Fruit fly (Drosophila melanogaster) whole organism, embryonic: ENCODE results near the gene corto.

Source experiments
- ATbp ChIP-seq: fragments of 200-800 bp; sonication (Bioruptor generic); optimal IDR thresholded peaks from 2 replicates; lab custom pipeline; 2017; ENCODE audit warnings: missing biosample characterization, mild to moderate bottlenecking, missing genetic modification characterization, missing genetic modification reagents
- Atf-2 ChIP-seq: fragments of 200-800 bp; sonication (Bioruptor generic); optimal IDR thresholded peaks from 2 replicates; lab custom pipeline; 2016; ENCODE audit warnings: missing biosample characterization, missing genetic modification characterization
- Atf3 ChIP-seq: fragments of 200-800 bp; sonication (Bioruptor generic); optimal IDR thresholded peaks from 3 replicates; lab custom pipeline; 2016; ENCODE audit warnings: missing biosample characterization, missing genetic modification characterization
- B-H1 ChIP-seq: fragments of 200-800 bp; sonication (Bioruptor generic); IDR thresholded peaks from 3 replicates; pipeline ENCODE4 v1.3.6; 2022; ENCODE audit warnings: missing biosample characterization, missing genetic modification characterization
- CG10321 ChIP-seq: fragments of 200-800 bp; sonication (Bioruptor generic); IDR thresholded peaks from 2 replicates; pipeline ENCODE4 v1.3.6; 2022; ENCODE audit warnings: missing biosample characterization, missing genetic modification characterization
- CG10654 ChIP-seq: fragments of 200-800 bp; sonication (Bioruptor generic); optimal IDR thresholded peaks from 2 replicates; lab custom pipeline; 2016; ENCODE audit warnings: missing biosample characterization, missing genetic modification characterization
- CG12104 ChIP-seq: fragments of 200-800 bp; sonication (Bioruptor generic); optimal IDR thresholded peaks from 3 replicates; lab custom pipeline; 2016; ENCODE audit warnings: missing biosample characterization, missing genetic modification characterization
- CG12744 ChIP-seq: fragments of 200-800 bp; sonication (Bioruptor generic); optimal IDR thresholded peaks from 2 replicates; lab custom pipeline; 2016; ENCODE audit warnings: missing biosample characterization, missing genetic modification characterization
- CG14050 ChIP-seq: fragments of 200-800 bp; sonication (Bioruptor generic); IDR thresholded peaks from 3 replicates; pipeline ENCODE4 v1.3.6; 2022; ENCODE audit warnings: missing biosample characterization, missing genetic modification characterization
- CG15011 ChIP-seq: fragments of 200-800 bp; sonication (Bioruptor generic); optimal IDR thresholded peaks from 3 replicates; lab custom pipeline; 2018; ENCODE audit warnings: missing biosample characterization, mild to moderate bottlenecking, missing genetic modification characterization
- CG1603 ChIP-seq: fragments of 200-800 bp; sonication (Bioruptor generic); optimal IDR thresholded peaks from 2 replicates; lab custom pipeline; 2019; ENCODE audit warnings: missing biosample characterization, mild to moderate bottlenecking, missing genetic modification characterization, moderate library complexity
- CG1647 ChIP-seq: fragments of 200-800 bp; sonication (Bioruptor generic); optimal IDR thresholded peaks from 3 replicates; lab custom pipeline; 2016; ENCODE audit warnings: missing biosample characterization, missing genetic modification characterization
- CG18476 ChIP-seq: fragments of 200-800 bp; sonication (Bioruptor generic); optimal IDR thresholded peaks from 2 replicates; lab custom pipeline; 2016; ENCODE audit warnings: missing biosample characterization, mild to moderate bottlenecking, missing genetic modification characterization
- CG32532 ChIP-seq: fragments of 200-800 bp; sonication (Bioruptor generic); IDR thresholded peaks from 2 replicates; pipeline ENCODE4 v1.3.6; 2022; ENCODE audit warnings: missing biosample characterization, missing genetic modification characterization
- CG34224 ChIP-seq: fragments of 200-800 bp; sonication (Bioruptor generic); IDR thresholded peaks from 3 replicates; pipeline ENCODE4 v1.3.6; 2022; ENCODE audit warnings: missing biosample characterization, missing genetic modification characterization; ENCODE audit not compliant: partially characterized antibody
- CG3726 ChIP-seq: fragments of 200-800 bp; sonication (Bioruptor generic); IDR thresholded peaks from 3 replicates; pipeline ENCODE4, ENCODE4 v1.3.6; 2022; ENCODE audit warnings: missing biosample characterization, missing genetic modification characterization
- CG42726 ChIP-seq: fragments of 200-800 bp; sonication (Bioruptor generic); IDR thresholded peaks from 2 replicates; pipeline ENCODE4 v1.3.6; 2022; ENCODE audit warnings: missing biosample characterization, missing genetic modification characterization; ENCODE audit not compliant: partially characterized antibody
- CG4328 ChIP-seq: fragments of 200-800 bp; sonication (Bioruptor generic); optimal IDR thresholded peaks from 3 replicates; lab custom pipeline; 2017; ENCODE audit warnings: missing biosample characterization, missing genetic modification reagents, missing genetic modification characterization
- CG5245 ChIP-seq: fragments of 200-800 bp; sonication (Bioruptor generic); optimal IDR thresholded peaks from 3 replicates; lab custom pipeline; 2016; ENCODE audit warnings: missing biosample characterization, missing genetic modification characterization
- CG6272 ChIP-seq: fragments of 200-800 bp; sonication (Bioruptor generic); IDR thresholded peaks from 2 replicates; pipeline ENCODE4 v1.3.6; 2022; ENCODE audit warnings: missing biosample characterization, missing genetic modification characterization
- CG6765 ChIP-seq: fragments of 200-800 bp; sonication (Bioruptor generic); optimal IDR thresholded peaks from 3 replicates; lab custom pipeline; 2017; ENCODE audit warnings: missing biosample characterization, mild to moderate bottlenecking, missing genetic modification characterization
- CG6791 ChIP-seq: fragments of 200-800 bp; sonication (Bioruptor generic); IDR thresholded peaks from 3 replicates; pipeline ENCODE4 v1.3.6; 2022; ENCODE audit warnings: missing biosample characterization, missing genetic modification characterization; ENCODE audit not compliant: partially characterized antibody
- CG7745 ChIP-seq: fragments of 200-800 bp; sonication (Bioruptor generic); optimal IDR thresholded peaks from 2 replicates; lab custom pipeline; 2018; ENCODE audit warnings: missing biosample characterization, mild to moderate bottlenecking, missing genetic modification characterization, moderate library complexity
- CG7839 ChIP-seq: fragments of 200-800 bp; sonication (Bioruptor generic); optimal IDR thresholded peaks from 3 replicates; lab custom pipeline; 2018; ENCODE audit warnings: missing biosample characterization, mild to moderate bottlenecking, missing genetic modification characterization, moderate library complexity
- CG9727 ChIP-seq: fragments of 200-800 bp; sonication (Bioruptor generic); optimal IDR thresholded peaks from 3 replicates; lab custom pipeline; 2017; ENCODE audit warnings: missing biosample characterization, mild to moderate bottlenecking, missing genetic modification characterization
- CoRest ChIP-seq: fragments of 200-800 bp; sonication (Bioruptor generic); optimal IDR thresholded peaks from 3 replicates; lab custom pipeline; 2018; ENCODE audit warnings: missing biosample characterization, mild to moderate bottlenecking, missing genetic modification characterization, moderate library complexity
- Fer2 ChIP-seq: fragments of 200-800 bp; sonication (Bioruptor generic); optimal IDR thresholded peaks from 2 replicates; lab custom pipeline; 2018; ENCODE audit warnings: missing biosample characterization, mild to moderate bottlenecking, missing genetic modification characterization, moderate library complexity
- Fer3 ChIP-seq: fragments of 200-800 bp; sonication (Bioruptor generic); optimal IDR thresholded peaks from 2 replicates; lab custom pipeline; 2018; ENCODE audit warnings: missing biosample characterization, mild to moderate bottlenecking, missing genetic modification characterization, moderate library complexity
- HLH54F ChIP-seq: fragments of 200-800 bp; sonication (Bioruptor generic); optimal IDR thresholded peaks from 3 replicates; lab custom pipeline; 2016; ENCODE audit warnings: missing biosample characterization, missing genetic modification characterization
- Jarid2 ChIP-seq: fragments of 200-800 bp; sonication (Bioruptor generic); optimal IDR thresholded peaks from 3 replicates; lab custom pipeline; 2017; ENCODE audit warnings: mild to moderate bottlenecking, missing biosample characterization, missing genetic modification reagents, missing genetic modification characterization
- Kr ChIP-seq: fragments of 200-800 bp; sonication (Bioruptor generic); optimal IDR thresholded peaks from 2 replicates; lab custom pipeline; 2017; ENCODE audit warnings: missing biosample characterization, mild to moderate bottlenecking, missing genetic modification characterization
- Nf-YC ChIP-seq: fragments of 200-800 bp; optimal IDR thresholded peaks from 3 replicates; lab custom pipeline; 2019; ENCODE audit warnings: missing biosample characterization, mild to moderate bottlenecking, missing genetic modification characterization, moderate library complexity
- Six4 ChIP-seq: fragments of 200-800 bp; sonication (Bioruptor generic); optimal IDR thresholded peaks from 2 replicates; lab custom pipeline; 2016; ENCODE audit warnings: missing biosample characterization, missing genetic modification characterization
- Tbp ChIP-seq: fragments of >200 bp; optimal IDR thresholded peaks from 2 replicates; lab custom pipeline; 2018; ENCODE audit warnings: missing biosample characterization, missing genetic modification characterization
- ac ChIP-seq: fragments of 200-800 bp; sonication (Bioruptor generic); optimal IDR thresholded peaks from 3 replicates; lab custom pipeline; 2017; ENCODE audit warnings: missing biosample characterization, mild to moderate bottlenecking, missing genetic modification characterization
- bsh ChIP-seq, 2 experiments: fragments of 200-800 bp; sonication (Bioruptor generic); optimal IDR thresholded peaks; 2 replicates each; lab custom pipeline; 2017 to 2018; ENCODE audit warnings: mild to moderate bottlenecking in 2 of 2, missing biosample characterization in 2 of 2, missing genetic modification characterization in 2 of 2, moderate library complexity in 1 of 2
- crc ChIP-seq: fragments of 200-800 bp; sonication (Bioruptor generic); optimal IDR thresholded peaks from 2 replicates; lab custom pipeline; 2016; ENCODE audit warnings: missing biosample characterization, missing genetic modification characterization
- emc ChIP-seq: fragments of 200-800 bp; sonication (Bioruptor generic); optimal IDR thresholded peaks from 2 replicates; lab custom pipeline; 2016; ENCODE audit warnings: missing biosample characterization, missing genetic modification characterization
- grn ChIP-seq: fragments of 200-800 bp; sonication (Bioruptor generic); optimal IDR thresholded peaks from 3 replicates; lab custom pipeline; 2017; ENCODE audit warnings: missing biosample characterization, missing genetic modification characterization
- hkb ChIP-seq, 2 experiments: fragments of 200-800 bp in 1 of 2; fragments of >200 bp in 1 of 2; sonication (Bioruptor generic) in 1 of 2; IDR thresholded peaks in 1 of 2; optimal IDR thresholded peaks in 1 of 2; 2 replicates each; pipeline versions ENCODE4 v1.3.6 to Lab custom; 2017 to 2022; ENCODE audit warnings: missing biosample characterization in 1 of 2, missing genetic modification characterization in 1 of 2
- kni ChIP-seq: fragments of 200-800 bp; sonication (Bioruptor generic); optimal IDR thresholded peaks from 3 replicates; lab custom pipeline; 2017; ENCODE audit warnings: mild to moderate bottlenecking, missing biosample characterization, missing genetic modification reagents, missing genetic modification characterization
- pnt ChIP-seq: fragments of 200-800 bp; sonication (Bioruptor generic); optimal IDR thresholded peaks from 3 replicates; lab custom pipeline; 2016; ENCODE audit warnings: missing biosample characterization, missing genetic modification characterization
- pros ChIP-seq: fragments of 200-800 bp; sonication (Bioruptor generic); optimal IDR thresholded peaks from 3 replicates; lab custom pipeline; 2019; ENCODE audit warnings: missing biosample characterization, mild to moderate bottlenecking, missing genetic modification characterization, moderate library complexity
- psq ChIP-seq: fragments of 200-800 bp; sonication (Bioruptor generic); optimal IDR thresholded peaks from 2 replicates; lab custom pipeline; 2017; ENCODE audit warnings: missing biosample characterization, missing genetic modification characterization
- row ChIP-seq: fragments of 200-800 bp; sonication (Bioruptor generic); IDR thresholded peaks from 3 replicates; pipeline ENCODE4 v1.3.6; 2022; ENCODE audit warnings: missing biosample characterization, missing genetic modification characterization
- shn ChIP-seq: fragments of 200-800 bp; sonication (Bioruptor generic); optimal IDR thresholded peaks from 3 replicates; lab custom pipeline; 2016; ENCODE audit warnings: missing biosample characterization, missing genetic modification characterization
- sim ChIP-seq: fragments of 200-800 bp; sonication (Bioruptor generic); IDR thresholded peaks from 2 replicates; pipeline ENCODE4 v1.3.6; 2022; ENCODE audit warnings: missing biosample characterization, missing genetic modification characterization
- tx ChIP-seq: fragments of 200-800 bp; sonication (Bioruptor generic); optimal IDR thresholded peaks from 2 replicates; lab custom pipeline; 2016; ENCODE audit warnings: missing biosample characterization, missing genetic modification characterization
- zfh2 ChIP-seq: fragments of 200-800 bp; sonication (Bioruptor generic); optimal IDR thresholded peaks from 2 replicates; lab custom pipeline; 2016; ENCODE audit warnings: missing biosample characterization, missing genetic modification characterization

corto gene

DNA sequence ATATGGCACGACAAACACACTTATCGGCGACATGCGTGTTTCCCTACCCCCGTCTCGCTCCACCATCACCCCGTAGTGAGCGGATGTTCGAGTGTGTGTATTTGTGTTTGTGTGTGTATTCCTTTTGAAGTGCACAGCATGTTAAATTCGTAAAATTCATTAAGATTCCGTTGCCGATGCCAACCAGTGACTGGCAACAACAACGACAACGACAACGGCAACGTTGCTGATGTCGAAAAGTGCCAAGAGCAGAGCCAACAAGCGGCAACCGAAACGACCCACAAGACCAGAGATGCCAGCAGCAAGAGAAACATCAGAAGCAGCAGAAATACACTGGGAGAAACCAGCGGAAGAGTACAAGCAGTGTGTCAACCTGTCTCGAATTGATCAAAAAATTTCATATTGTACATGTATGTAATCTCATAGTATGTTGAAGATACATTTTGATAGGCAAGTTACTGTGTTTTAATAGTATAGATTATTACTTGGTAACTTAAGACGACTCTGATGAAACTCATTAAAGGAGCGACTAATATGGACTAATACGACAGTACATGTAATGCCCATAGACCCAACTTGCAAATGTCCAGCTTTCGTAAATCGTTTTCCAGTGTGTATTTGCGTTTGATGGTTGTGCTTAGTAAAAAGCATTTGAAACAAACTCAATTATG is 26.1 kb downstream of the corto start (continued):
- TF ChIP-seq Jarid2 (GFP tag; lab: Kevin White, UChicago) = no peak
- peak; percentile 49 for TF ChIP-seq ac (GFP tag; lab: Kevin White, UChicago)
- peak; percentile 54; the same call in 1 of the 3 replicates for TF ChIP-seq CG3726 (GFP tag; lab: Robert Waterston, UW)
- TF ChIP-seq CG15011 = peak; percentile 6
- no peak for TF ChIP-seq CG18476
- TF ChIP-seq grn (GFP tag; lab: Kevin White, UChicago) = no peak
- TF ChIP-seq CG6765 (GFP tag; lab: Kevin White, UChicago) = no peak
- TF ChIP-seq zfh2 = no peak
- peak; percentile 22 for TF ChIP-seq pnt (GFP tag; lab: Kevin White, UChicago)
- TF ChIP-seq CG12104 (GFP tag; lab: Kevin White, UChicago) = peak; percentile 21
- peak; percentile 63 for TF ChIP-seq CG9727 (GFP tag; lab: Kevin White, UChicago)

- peak; percentile 30 for TF ChIP-seq CG18476
- TF ChIP-seq CG12744 (GFP tag; lab: Kevin White, UChicago) = no peak
- no peak for TF ChIP-seq Six4 (GFP tag; lab: Kevin White, UChicago)
- TF ChIP-seq Tbp (GFP tag; lab: Kevin White, UChicago) = no peak
- no peak for TF ChIP-seq CG6791 (GFP tag; lab: Robert Waterston, UW)
- TF ChIP-seq crc (GFP tag; lab: Kevin White, UChicago) = no peak
- TF ChIP-seq psq (GFP tag; lab: Kevin White, UChicago) = no peak
- TF ChIP-seq B-H1 (GFP tag; lab: Robert Waterston, UW) = no peak
- no peak for TF ChIP-seq CoRest (tag; lab: Kevin White, UChicago)
- peak in 1 of 2 experiments; percentile 51 for TF ChIP-seq bsh (GFP tag; optimal IDR thresholded peaks at IDR 0.05; lab: Kevin White, UChicago)
- TF ChIP-seq CG6765 (GFP tag; lab: Kevin White, UChicago) = no peak
- no peak for TF ChIP-seq sim
- TF ChIP-seq CG42726 = no peak
- TF ChIP-seq hkb (optimal IDR thresholded peaks at IDR 0.05; lab: Kevin White, UChicago) = no peak
- TF ChIP-seq hkb (GFP tag; IDR thresholded peaks at IDR 0.05; lab: Robert Waterston, UW) = no peak
- TF ChIP-seq CG32532 (GFP tag; lab: Robert Waterston, UW) = no peak
- TF ChIP-seq shn (GFP tag; lab: Kevin White, UChicago) = peak; percentile 10
- no peak for TF ChIP-seq CG10654 (GFP tag; lab: Kevin White, UChicago)
- TF ChIP-seq Atf-2 (GFP tag; lab: Kevin White, UChicago) = peak; percentile 12
- TF ChIP-seq kni (GFP tag; lab: Kevin White, UChicago) = no peak
- no peak for TF ChIP-seq Atf3 (GFP tag; lab: Kevin White, UChicago)
- TF ChIP-seq CG1647 (GFP tag; lab: Kevin White, UChicago) = no peak
- TF ChIP-seq CG1603 (tag; lab: Kevin White, UChicago) = peak; percentile 62
- no peak for TF ChIP-seq HLH54F (GFP tag; lab: Kevin White, UChicago)
- peak; percentile 16 for TF ChIP-seq CG7839
- no peak for TF ChIP-seq CG5245 (GFP tag; lab: Kevin White, UChicago)
- TF ChIP-seq tx (GFP tag; lab: Kevin White, UChicago) = no peak
- TF ChIP-seq Fer3 (tag; lab: Kevin White, UChicago) = no peak
- TF ChIP-seq CG4328 (GFP tag; lab: Kevin White, UChicago) = no peak
- TF ChIP-seq CG34224 (GFP tag; lab: Robert Waterston, UW) = no peak
- TF ChIP-seq Fer2 (tag; lab: Kevin White, UChicago) = no peak
- TF ChIP-seq CG6272 = no peak
- no peak for TF ChIP-seq CG7745 (tag; lab: Kevin White, UChicago)
- TF ChIP-seq ATbp (GFP tag; lab: Kevin White, UChicago) = no peak
- no peak for TF ChIP-seq Nf-YC
- TF ChIP-seq CG14050 = no peak
- no peak for TF ChIP-seq CG10321 (GFP tag; lab: Robert Waterston, UW)
- no peak for TF ChIP-seq emc (GFP tag; lab: Kevin White, UChicago)
- TF ChIP-seq Kr (GFP tag; lab: Kevin White, UChicago) = no peak
- TF ChIP-seq pros (GFP tag; lab: Kevin White, UChicago) = no peak
- no peak; the same call in 2 of the 3 replicates for TF ChIP-seq row (GFP tag; lab: Robert Waterston, UW)
Observed at dm6 chr3R:5060281-5060668, 26.6 kb downstream of the corto start.
